Fruit fly (Drosophila melanogaster) whole organism, pupa: ENCODE data around the gene Sfp33A1.

Source experiments
- CG10348 ChIP-seq: fragments of 200-800 bp; sonication (Bioruptor generic); IDR thresholded peaks from 2 replicates; pipeline ENCODE4 v1.3.6; 2022; ENCODE audit warnings: missing biosample characterization, missing genetic modification characterization
- CG12605 ChIP-seq: fragments of 200-800 bp; sonication (Bioruptor generic); IDR thresholded peaks from 2 replicates; pipeline ENCODE4 v1.3.6; 2022; ENCODE audit warnings: missing biosample characterization, missing genetic modification characterization
- CG13204 ChIP-seq: fragments of 200-800 bp; sonication (Bioruptor generic); optimal IDR thresholded peaks from 2 replicates; lab custom pipeline; 2018; ENCODE audit warnings: missing biosample characterization, mild to moderate bottlenecking, missing genetic modification characterization, moderate library complexity
- CG14655 ChIP-seq: fragments of 200-800 bp; sonication (Bioruptor generic); optimal IDR thresholded peaks from 3 replicates; lab custom pipeline; 2017; ENCODE audit warnings: mild to moderate bottlenecking, missing biosample characterization, missing genetic modification reagents, missing genetic modification characterization
- CG15710 ChIP-seq: fragments of 200-800 bp; sonication (Bioruptor generic); optimal IDR thresholded peaks from 2 replicates; lab custom pipeline; 2018; ENCODE audit warnings: missing biosample characterization, mild to moderate bottlenecking, missing genetic modification characterization, moderate library complexity
- CG17806 ChIP-seq: fragments of 200-800 bp; sonication (Bioruptor generic); optimal IDR thresholded peaks from 2 replicates; lab custom pipeline; 2018; ENCODE audit warnings: missing biosample characterization, mild to moderate bottlenecking, missing genetic modification characterization, moderate library complexity
- CG32121 ChIP-seq: fragments of 200-800 bp; sonication (Bioruptor generic); IDR thresholded peaks from 2 replicates; pipeline ENCODE4 v1.3.6; 2022; ENCODE audit warnings: missing biosample characterization, missing genetic modification characterization
- CG34367 ChIP-seq: fragments of 200-800 bp; sonication (Bioruptor generic); optimal IDR thresholded peaks from 2 replicates; lab custom pipeline; 2018; ENCODE audit warnings: missing biosample characterization, mild to moderate bottlenecking, missing genetic modification characterization
- CG4496 ChIP-seq: fragments of 200-800 bp; sonication (Bioruptor generic); IDR thresholded peaks from 3 replicates; pipeline ENCODE4 v1.3.6; 2022; ENCODE audit warnings: missing biosample characterization, missing genetic modification characterization
- CG8159 ChIP-seq: fragments of 200-800 bp; sonication (Bioruptor generic); optimal IDR thresholded peaks from 3 replicates; lab custom pipeline; 2018; ENCODE audit warnings: missing biosample characterization, mild to moderate bottlenecking, missing genetic modification characterization, moderate library complexity
- CG8301 ChIP-seq: fragments of 200-800 bp; sonication (Bioruptor generic); optimal IDR thresholded peaks from 2 replicates; lab custom pipeline; 2018; ENCODE audit warnings: missing biosample characterization, mild to moderate bottlenecking, missing genetic modification characterization
- CG9948 ChIP-seq: fragments of 200-800 bp; sonication (Bioruptor generic); optimal IDR thresholded peaks from 2 replicates; lab custom pipeline; 2018; ENCODE audit warnings: missing biosample characterization, mild to moderate bottlenecking, missing genetic modification characterization, moderate library complexity
- D1 ChIP-seq: fragments of 200-800 bp; sonication (Bioruptor generic); optimal IDR thresholded peaks from 2 replicates; lab custom pipeline; 2018; ENCODE audit warnings: missing biosample characterization, mild to moderate bottlenecking, missing genetic modification characterization, moderate library complexity
- EcR ChIP-seq: fragments of 200-800 bp; sonication (Bioruptor generic); optimal IDR thresholded peaks from 3 replicates; lab custom pipeline; 2019; ENCODE audit warnings: missing biosample characterization, missing genetic modification characterization, mild to moderate bottlenecking, moderate library complexity, missing genetic modification reagents
- Ets98B ChIP-seq: fragments of 200-800 bp; sonication (Bioruptor generic); IDR thresholded peaks from 2 replicates; pipeline ENCODE4 v1.3.6; 2022; ENCODE audit warnings: missing biosample characterization, missing genetic modification characterization
- Pif1A ChIP-seq: fragments of 200-800 bp; sonication (Bioruptor generic); optimal IDR thresholded peaks from 3 replicates; lab custom pipeline; 2016; ENCODE audit warnings: missing biosample characterization, missing genetic modification characterization
- Pif1B ChIP-seq: fragments of 200-800 bp; sonication (Bioruptor generic); optimal IDR thresholded peaks from 3 replicates; lab custom pipeline; 2016; ENCODE audit warnings: missing biosample characterization, missing genetic modification characterization
- Snoo ChIP-seq: fragments of 200-800 bp; sonication (Bioruptor generic); optimal IDR thresholded peaks from 3 replicates; lab custom pipeline; 2017; ENCODE audit warnings: missing biosample characterization, mild to moderate bottlenecking, missing genetic modification characterization, inconsistent platforms
- fd96Ca ChIP-seq: fragments of 200-800 bp; sonication (Bioruptor generic); IDR thresholded peaks from 3 replicates; pipeline ENCODE4 v1.3.6; 2022; ENCODE audit warnings: missing biosample characterization, missing genetic modification characterization
- gl ChIP-seq: fragments of 200-800 bp; sonication (Bioruptor generic); optimal IDR thresholded peaks from 2 replicates; lab custom pipeline; 2018; ENCODE audit warnings: missing biosample characterization, mild to moderate bottlenecking, missing genetic modification characterization
- rn ChIP-seq: fragments of 200-800 bp; sonication (Bioruptor generic); IDR thresholded peaks from 2 replicates; pipeline ENCODE4 v1.3.6; 2022; ENCODE audit warnings: missing biosample characterization, missing genetic modification characterization

The Sfp33A1 gene

dm6 chr2L:11753922-11754321 is 380 bp downstream of the Sfp33A1 start, which contains the start of gene CG42471:
Gene CG42471 (minus strand): TSS chr2L:11754022.
- TF ChIP-seq CG8301 (tag; lab: Kevin White, UChicago) (no peak), EcR (GFP tag; lab: Kevin White, UChicago) (no peak)
- TF ChIP-seq, all 21 proteins: peak for 0

DNA sequence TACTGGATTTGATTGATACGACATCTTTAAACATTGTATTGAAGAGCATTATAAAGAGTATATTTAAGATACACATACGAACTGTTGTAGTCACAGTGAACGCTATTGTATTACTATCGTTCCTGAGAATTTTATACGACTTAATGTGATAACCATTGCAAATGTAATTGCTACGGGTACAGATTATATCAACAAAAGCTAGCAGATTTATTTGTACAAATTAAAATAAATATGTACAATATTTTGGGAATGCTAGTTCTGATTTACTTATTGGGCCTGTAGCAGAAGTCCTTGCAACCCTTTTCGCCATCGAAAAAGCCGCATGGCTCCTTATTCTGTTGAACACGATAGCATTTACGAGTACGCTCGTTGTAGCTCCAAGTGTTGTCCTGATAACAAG is 847 bp downstream of the Sfp33A1 start, which contains the start of gene CG42470:
Gene CG42470, minus strand, starts transcription at position 101 of the 400 bp plus-strand sequence.
- TF ChIP-seq CG32121 (GFP tag; lab: Robert Waterston, UW) (no peak), gl (no peak), Snoo (tag; lab: Kevin White, UChicago) (no peak), Ets98B (GFP tag; lab: Robert Waterston, UW) (no peak), CG8301 (tag; lab: Kevin White, UChicago) (no peak), CG8159 (tag; lab: Kevin White, UChicago) (no peak), Pif1A (GFP tag; lab: Kevin White, UChicago) (no peak), rn (GFP tag; lab: Robert Waterston, UW) (no peak), CG4496 (GFP tag; lab: Robert Waterston, UW) (no peak), CG9948 (tag; lab: Kevin White, UChicago) (no peak), EcR (GFP tag; lab: Kevin White, UChicago) (no peak), Pif1B (no peak), fd96Ca (GFP tag; lab: Robert Waterston, UW) (no peak), CG10348 (GFP tag; lab: Robert Waterston, UW) (no peak), CG13204 (GFP tag; lab: Kevin White, UChicago) (no peak), CG12605 (no peak), CG15710 (tag; lab: Kevin White, UChicago) (no peak)

DNA sequence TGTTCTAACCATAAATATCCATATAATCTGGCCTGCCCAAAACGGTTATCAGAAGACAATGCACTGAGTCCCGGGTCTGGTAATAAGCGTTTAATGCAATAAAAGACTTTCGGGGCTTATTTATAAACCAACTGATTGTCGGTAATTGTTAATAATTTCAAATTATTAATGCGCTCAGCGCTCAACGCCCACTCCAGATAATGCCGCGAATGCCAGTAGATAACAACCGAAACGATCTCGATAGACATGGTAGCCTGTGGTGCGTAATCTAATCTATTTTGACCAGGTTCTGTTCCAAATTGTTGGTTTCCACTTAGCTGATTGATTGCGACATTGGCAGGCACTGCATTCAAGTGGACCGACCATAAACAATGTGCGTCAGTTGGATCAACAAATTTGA is 13.7 kb downstream of the Sfp33A1 start:
- no peak for TF ChIP-seq Pif1B

dm6 chr2L:11738554-11738982 is 15.7 kb downstream of the Sfp33A1 start, which contains the start of gene Vha100-5:
Gene Vha100-5 (plus strand): TSS chr2L:11738948.
- TF ChIP-seq Snoo (tag; lab: Kevin White, UChicago): no peak
- no peak for TF ChIP-seq CG10348 (GFP tag; lab: Robert Waterston, UW)
- no peak for TF ChIP-seq fd96Ca (GFP tag; lab: Robert Waterston, UW)
- TF ChIP-seq, all 21 proteins: peak for 0

dm6 chr2L:11737648-11738047 is 16.7 kb downstream of the Sfp33A1 start:
- no peak for TF ChIP-seq Snoo (tag; lab: Kevin White, UChicago)
- no peak for TF ChIP-seq CG8159 (tag; lab: Kevin White, UChicago)
- TF ChIP-seq CG8301 (tag; lab: Kevin White, UChicago): no peak
- no peak for TF ChIP-seq CG12605
- no peak for TF ChIP-seq CG32121 (GFP tag; lab: Robert Waterston, UW)
- no peak for TF ChIP-seq EcR (GFP tag; lab: Kevin White, UChicago)
- no peak for TF ChIP-seq Ets98B (GFP tag; lab: Robert Waterston, UW)
- no peak for TF ChIP-seq D1 (tag; lab: Kevin White, UChicago)
- TF ChIP-seq gl: no peak
- no peak for TF ChIP-seq CG17806
- TF ChIP-seq CG10348 (GFP tag; lab: Robert Waterston, UW): no peak
- TF ChIP-seq CG13204 (GFP tag; lab: Kevin White, UChicago): no peak
- no peak for TF ChIP-seq CG34367
- no peak for TF ChIP-seq CG9948 (tag; lab: Kevin White, UChicago)
- no peak for TF ChIP-seq CG15710 (tag; lab: Kevin White, UChicago)
- no peak for TF ChIP-seq CG14655 (GFP tag; lab: Kevin White, UChicago)
- TF ChIP-seq fd96Ca (GFP tag; lab: Robert Waterston, UW): no peak

- TF ChIP-seq CG15710 (tag; lab: Kevin White, UChicago): no peak
- no peak for TF ChIP-seq CG12605
- TF ChIP-seq CG14655 (GFP tag; lab: Kevin White, UChicago): no peak
- no peak for TF ChIP-seq EcR (GFP tag; lab: Kevin White, UChicago)
- no peak for TF ChIP-seq CG8159 (tag; lab: Kevin White, UChicago)
- no peak for TF ChIP-seq CG32121 (GFP tag; lab: Robert Waterston, UW)
- no peak for TF ChIP-seq CG8301 (tag; lab: Kevin White, UChicago)
- no peak for TF ChIP-seq CG10348 (GFP tag; lab: Robert Waterston, UW)
- no peak for TF ChIP-seq CG34367
- TF ChIP-seq Ets98B (GFP tag; lab: Robert Waterston, UW): no peak
- TF ChIP-seq Pif1A (GFP tag; lab: Kevin White, UChicago): no peak
- no peak for TF ChIP-seq CG17806
- no peak for TF ChIP-seq CG13204 (GFP tag; lab: Kevin White, UChicago)
- no peak for TF ChIP-seq D1 (tag; lab: Kevin White, UChicago)
- TF ChIP-seq CG4496 (GFP tag; lab: Robert Waterston, UW): no peak
- no peak for TF ChIP-seq Pif1B
- TF ChIP-seq CG9948 (tag; lab: Kevin White, UChicago): no peak
- no peak for TF ChIP-seq rn (GFP tag; lab: Robert Waterston, UW)
- TF ChIP-seq gl: no peak
Measured at dm6 chr2L:11735975-11736374, 18.3 kb downstream of the Sfp33A1 start.
